Fruit fly (Drosophila melanogaster): ENCODE results near the gene yem.

The yem gene

DNA sequence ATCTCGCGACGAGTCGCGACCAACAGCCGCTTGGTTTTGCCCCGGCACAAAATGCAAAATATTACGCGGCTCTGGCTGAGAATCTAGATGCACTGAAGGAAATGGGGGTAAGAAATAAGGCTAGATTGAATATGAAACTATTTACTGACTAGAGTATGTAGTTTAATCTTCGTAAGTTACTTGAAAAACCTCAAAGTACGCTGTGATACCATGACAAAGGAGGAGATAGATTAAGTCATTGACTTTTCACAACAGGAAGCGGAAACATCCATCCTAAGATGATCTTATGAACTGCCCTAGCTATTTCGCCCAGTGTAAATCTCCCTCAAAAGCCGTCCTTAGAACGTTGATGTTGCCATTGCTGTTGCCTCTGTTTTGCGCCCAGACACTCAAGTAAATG lies 28.5 kb downstream of the yem start (continued):
- TF ChIP-seq CG9139 (GFP tag; optimal IDR thresholded peaks at IDR 0.05) (peak; percentile 52), CG6163 (GFP tag; IDR thresholded peaks at IDR 0.05) (peak; percentile 67), topi (GFP tag; optimal IDR thresholded peaks at IDR 0.05) (peak; percentile 8), esn (GFP tag; optimal IDR thresholded peaks at IDR 0.05) (peak; percentile 33), Ets21C (GFP tag; optimal IDR thresholded peaks at IDR 0.05) (no peak), Hr4 (GFP tag; optimal IDR thresholded peaks at IDR 0.05) (no peak), Sox102F (GFP tag; optimal IDR thresholded peaks at IDR 0.05) (no peak), net (GFP tag; optimal IDR thresholded peaks at IDR 0.05) (peak; percentile 44), CG32006 (GFP tag; optimal IDR thresholded peaks at IDR 0.05) (peak; percentile 61), eg (GFP tag; IDR thresholded peaks at IDR 0.05) (0 out of 3 replicates have a peak, but pooled peaks have one; percentile 46), CG10669 (GFP tag; optimal IDR thresholded peaks at IDR 0.05) (peak; percentile 71), CG16779 (tag; optimal IDR thresholded peaks at IDR 0.05) (peak; percentile 47), Met (GFP tag; optimal IDR thresholded peaks at IDR 0.05) (no peak), Eip93F (GFP tag; optimal IDR thresholded peaks at IDR 0.05) (no peak), CG3032 (tag; optimal IDR thresholded peaks at IDR 0.05) (peak; percentile 72), CG7368 (GFP tag; optimal IDR thresholded peaks at IDR 0.05) (peak; percentile 35), Eip75B (GFP tag; optimal IDR thresholded peaks at IDR 0.05) (peak; percentile 61), dsx (GFP tag; optimal IDR thresholded peaks at IDR 0.05; ENCODE audit: poor library complexity, severe bottlenecking) (peak; percentile 59)

dm6 chr3R:29091609-29092008 lies 31.1 kb downstream of the yem start:
- TF ChIP-seq CG31627 (GFP tag; optimal IDR thresholded peaks at IDR 0.05) (peak; percentile 27), CG11762 (GFP tag; optimal IDR thresholded peaks at IDR 0.05; ENCODE audit: insufficient read depth) (no peak), Ets96B (tag; optimal IDR thresholded peaks at IDR 0.05) (peak; percentile 73), eg (GFP tag; IDR thresholded peaks at IDR 0.05) (no peak), CG6163 (GFP tag; IDR thresholded peaks at IDR 0.05) (peak; percentile 50; the same call in 2 of the 3 replicates), CG8119 (GFP tag; IDR thresholded peaks at IDR 0.05) (peak; percentile 31; the same call in 1 of the 3 replicates), fd59A (GFP tag; optimal IDR thresholded peaks at IDR 0.05) (peak; percentile 60), CG8632 (GFP tag; optimal IDR thresholded peaks at IDR 0.05) (peak; percentile 18), lz (GFP tag; optimal IDR thresholded peaks at IDR 0.05) (peak; percentile 32), CG3032 (tag; optimal IDR thresholded peaks at IDR 0.05) (peak; percentile 63), CG7368 (GFP tag; optimal IDR thresholded peaks at IDR 0.05) (peak; percentile 30), CG3919 (GFP tag; optimal IDR thresholded peaks at IDR 0.05) (peak; percentile 54), fkh (GFP tag; optimal IDR thresholded peaks at IDR 0.05) (no peak), Sox15 (GFP tag; optimal IDR thresholded peaks at IDR 0.05) (no peak), dsx (GFP tag; optimal IDR thresholded peaks at IDR 0.05; ENCODE audit: poor library complexity, severe bottlenecking) (peak; percentile 49), net (GFP tag; optimal IDR thresholded peaks at IDR 0.05) (peak; percentile 4), svp (GFP tag) (no peak), esn (GFP tag; optimal IDR thresholded peaks at IDR 0.05) (peak; percentile 31), pdm3 (GFP tag; optimal IDR thresholded peaks at IDR 0.05) (peak; percentile 52), CG32006 (GFP tag; optimal IDR thresholded peaks at IDR 0.05) (peak; percentile 41), OdsH (GFP tag; optimal IDR thresholded peaks at IDR 0.05) (peak; percentile 38), Eip93F (GFP tag; optimal IDR thresholded peaks at IDR 0.05) (no peak), Lpt (GFP tag; optimal IDR thresholded peaks at IDR 0.05) (no peak), Hr4 (GFP tag; optimal IDR thresholded peaks at IDR 0.05) (peak; percentile 14), Hr39 (GFP tag; optimal IDR thresholded peaks at IDR 0.05) (peak; percentile 31), Sox14 (GFP tag; optimal IDR thresholded peaks at IDR 0.05) (peak; percentile 38), Hr38 (GFP tag; optimal IDR thresholded peaks at IDR 0.05) (no peak), acj6 (GFP tag; optimal IDR thresholded peaks at IDR 0.05) (peak; percentile 41), CG4318 (GFP tag; optimal IDR thresholded peaks at IDR 0.05) (peak; percentile 3), Eip78C (GFP tag) (peak; percentile 81), vri (GFP tag; optimal IDR thresholded peaks at IDR 0.05) (no peak), CG16779 (tag; optimal IDR thresholded peaks at IDR 0.05) (no peak), Ets21C (GFP tag; optimal IDR thresholded peaks at IDR 0.05) (peak; percentile 5), CG9139 (GFP tag; optimal IDR thresholded peaks at IDR 0.05) (peak; percentile 4), salr (GFP tag; optimal IDR thresholded peaks at IDR 0.05) (peak; percentile 4 to 31), ss (GFP tag; optimal IDR thresholded peaks at IDR 0.05) (peak; percentile 27 to 52), Met (GFP tag; optimal IDR thresholded peaks at IDR 0.05) (peak; percentile 45), CG8319 (GFP tag; optimal IDR thresholded peaks at IDR 0.05) (peak; percentile 17), CG11294 (GFP tag; IDR thresholded peaks at IDR 0.05) (no peak), cyc (GFP tag; optimal IDR thresholded peaks at IDR 0.05) (peak; percentile 21), topi (GFP tag; optimal IDR thresholded peaks at IDR 0.05) (peak; percentile 33), CG6792 (GFP tag; optimal IDR thresholded peaks at IDR 0.05) (peak; percentile 31), Smox (GFP tag; optimal IDR thresholded peaks at IDR 0.05) (peak; percentile 2), CG15336 (GFP tag; IDR thresholded peaks at IDR 0.05) (0 out of 2 replicates have a peak, but pooled peaks have one; percentile 13)
